Worm (Caenorhabditis elegans) whole organism, young adult: ENCODE results near the gene fubl-2.

Experiments used
- B0035.1 ChIP-seq: sonication (generic microtip); optimal IDR thresholded peaks from 2 replicates; lab custom pipeline; 2016; ENCODE audit warnings: missing genetic modification characterization, mild to moderate bottlenecking, missing compliant biosample characterization, missing genotype, missing genetic modification reagents
- C17E4.6 ChIP-seq: fragments of 200-800 bp; sonication (Bioruptor generic); IDR thresholded peaks from 2 replicates; pipeline ENCODE4 v1.3.6; 2022; ENCODE audit warnings: missing genetic modification reagents, missing genetic modification characterization, missing compliant biosample characterization
- F33H1.4 ChIP-seq: fragments of 200-800 bp; sonication (Bioruptor generic); IDR thresholded peaks from 2 replicates; pipeline ENCODE4 v1.3.6; 2022; ENCODE audit warnings: missing genetic modification reagents, missing genetic modification characterization, missing compliant biosample characterization
- F52B5.7 ChIP-seq: sonication (generic microtip); optimal IDR thresholded peaks from 2 replicates; lab custom pipeline; 2016; ENCODE audit warnings: mild to moderate bottlenecking, missing genetic modification characterization, missing compliant biosample characterization
- F57C9.4 ChIP-seq: sonication (generic microtip); optimal IDR thresholded peaks from 2 replicates; lab custom pipeline; 2017; ENCODE audit warnings: mild to moderate bottlenecking, missing genetic modification characterization, missing compliant biosample characterization
- T26A5.8 ChIP-seq: sonication (generic microtip); optimal IDR thresholded peaks from 2 replicates; lab custom pipeline; 2016; ENCODE audit warnings: missing genetic modification characterization, missing compliant biosample characterization
- Y53F4B.3 ChIP-seq: fragments of 200-800 bp; sonication (Bioruptor generic); IDR thresholded peaks from 2 replicates; pipeline ENCODE4 v1.3.6; 2022; ENCODE audit warnings: missing genetic modification reagents, missing genetic modification characterization, missing compliant biosample characterization
- Y95B8A.8 ChIP-seq: fragments of 200-800 bp; sonication (Bioruptor generic); IDR thresholded peaks from 2 replicates; pipeline ENCODE4 v1.3.6; 2022; ENCODE audit warnings: missing genetic modification reagents, missing genetic modification characterization, missing compliant biosample characterization
- akir-1 ChIP-seq: fragments of 200-800 bp; sonication (Bioruptor generic); optimal IDR thresholded peaks from 2 replicates; lab custom pipeline; 2018; ENCODE audit warnings: mild to moderate bottlenecking, missing genetic modification characterization, moderate library complexity, missing compliant biosample characterization
- aptf-2 ChIP-seq: fragments of 200-800 bp; sonication (Bioruptor generic); conservative IDR thresholded peaks from 2 replicates; pipeline ENCODE4 v1.3.6; 2022; ENCODE audit warnings: missing genetic modification reagents, missing genetic modification characterization, missing compliant biosample characterization
- aptf-3 ChIP-seq: fragments of 200-800 bp; sonication (Bioruptor generic); IDR thresholded peaks from 2 replicates; pipeline ENCODE4 v1.3.6; 2022; ENCODE audit warnings: missing genetic modification characterization, missing compliant biosample characterization
- athp-1 ChIP-seq: sonication (generic microtip); optimal IDR thresholded peaks from 2 replicates; lab custom pipeline; 2017; ENCODE audit warnings: mild to moderate bottlenecking, missing genetic modification characterization, missing compliant biosample characterization
- attf-3 ChIP-seq: fragments of 200-800 bp; sonication (Bioruptor generic); conservative IDR thresholded peaks from 2 replicates; pipeline ENCODE4 v1.3.6; 2022; ENCODE audit warnings: missing genetic modification reagents, missing genetic modification characterization, missing compliant biosample characterization
- attf-6 ChIP-seq: fragments of 200-800 bp; sonication (Bioruptor generic); IDR thresholded peaks from 2 replicates; pipeline ENCODE4 v1.3.6; 2022; ENCODE audit warnings: missing genetic modification reagents, missing genetic modification characterization, missing compliant biosample characterization
- ccch-3 ChIP-seq: fragments of 200-800 bp; sonication (Bioruptor generic); optimal IDR thresholded peaks from 2 replicates; lab custom pipeline; 2018; ENCODE audit warnings: mild to moderate bottlenecking, missing genetic modification characterization, missing compliant biosample characterization
- cebp-1 ChIP-seq, 2 experiments: fragments of 200-800 bp in 1 of 2; sonication (Bioruptor generic) in 1 of 2; sonication (generic microtip) in 1 of 2; IDR thresholded peaks in 1 of 2; optimal IDR thresholded peaks in 1 of 2; 2 replicates each; pipeline versions ENCODE4 v1.3.6 to Lab custom; 2017 to 2022; ENCODE audit warnings: missing compliant biosample characterization in 2 of 2, missing genetic modification characterization in 2 of 2, mild to moderate bottlenecking in 1 of 2, missing genetic modification reagents in 1 of 2, moderate library complexity in 1 of 2
- ceh-40 ChIP-seq: fragments of 200-800 bp; sonication (Bioruptor generic); IDR thresholded peaks from 2 replicates; pipeline ENCODE4 v1.3.6; 2022; ENCODE audit warnings: missing genetic modification characterization, missing compliant biosample characterization
- ceh-58 ChIP-seq: fragments of 200-800 bp; sonication (Bioruptor generic); IDR thresholded peaks from 2 replicates; pipeline ENCODE4 v1.3.6; 2022; ENCODE audit warnings: missing genetic modification characterization, missing compliant biosample characterization
- ceh-91 ChIP-seq: fragments of 200-800 bp; sonication (Bioruptor generic); IDR thresholded peaks from 2 replicates; pipeline ENCODE4 v1.3.6; 2022; ENCODE audit warnings: missing genetic modification reagents, missing genetic modification characterization, missing compliant biosample characterization
- chd-7 ChIP-seq: sonication (generic microtip); optimal IDR thresholded peaks from 2 replicates; lab custom pipeline; 2016; ENCODE audit warnings: mild to moderate bottlenecking, missing genetic modification characterization, moderate library complexity, missing compliant biosample characterization
- dox-1 ChIP-seq: fragments of 200-800 bp; sonication (Bioruptor generic); IDR thresholded peaks from 2 replicates; pipeline ENCODE4 v1.3.6; 2022; ENCODE audit warnings: missing genetic modification reagents, missing genetic modification characterization, missing compliant biosample characterization
- dpl-1 ChIP-seq: fragments of 150-350 bp; optimal IDR thresholded peaks from 2 replicates; lab custom pipeline; 2014; ENCODE audit warnings: missing biosample characterization, missing genetic modification reagents, missing genetic modification characterization
- efl-1 ChIP-seq: fragments of 150-350 bp; optimal IDR thresholded peaks from 2 replicates; lab custom pipeline; 2014; ENCODE audit warnings: missing biosample characterization, missing genetic modification reagents, missing genetic modification characterization
- egl-18 ChIP-seq: fragments of 200-800 bp; sonication (Bioruptor generic); IDR thresholded peaks from 2 replicates; pipeline ENCODE4 v1.3.6; 2022; ENCODE audit warnings: missing genetic modification reagents, missing genetic modification characterization, missing compliant biosample characterization
- egl-44 ChIP-seq: fragments of 200-800 bp; sonication (Bioruptor generic); IDR thresholded peaks from 2 replicates; pipeline ENCODE4 v1.3.6; 2022; ENCODE audit warnings: missing genetic modification reagents, missing genetic modification characterization, missing compliant biosample characterization
- ekl-4 ChIP-seq: fragments of 200-800 bp; sonication (Bioruptor generic); IDR thresholded peaks from 2 replicates; pipeline ENCODE4 v1.3.6; 2022; ENCODE audit warnings: missing genetic modification reagents, missing genetic modification characterization, missing compliant biosample characterization
- him-1 ChIP-seq: sonication (generic microtip); optimal IDR thresholded peaks from 2 replicates; lab custom pipeline; 2016; ENCODE audit warnings: missing genotype, missing genetic modification reagents, missing genetic modification characterization, missing compliant biosample characterization
- hlh-26 ChIP-seq: fragments of 200-800 bp; sonication (Bioruptor generic); conservative IDR thresholded peaks from 2 replicates; pipeline ENCODE4 v1.3.6; 2022; ENCODE audit warnings: missing genetic modification reagents, missing genetic modification characterization, missing compliant biosample characterization
- hmg-20 ChIP-seq: fragments of 200-800 bp; sonication (Bioruptor generic); IDR thresholded peaks from 2 replicates; pipeline ENCODE4 v1.3.6; 2022; ENCODE audit warnings: missing genetic modification reagents, missing genetic modification characterization, missing compliant biosample characterization
- hrde-1 ChIP-seq: sonication (generic microtip); optimal IDR thresholded peaks from 2 replicates; lab custom pipeline; 2016; ENCODE audit warnings: missing genetic modification characterization, mild to moderate bottlenecking, missing compliant biosample characterization, moderate library complexity, missing genotype, missing genetic modification reagents, borderline replicate concordance
- lin-35 ChIP-seq, 3 experiments: fragments of 150-350 bp in 2 of 3; sonication (generic microtip) in 1 of 3; optimal IDR thresholded peaks; 2 replicates each; lab custom pipeline; 2014 to 2018; ENCODE audit warnings: missing biosample characterization in 3 of 3, missing genetic modification characterization in 3 of 3, missing genetic modification reagents in 3 of 3
- lin-40 ChIP-seq: sonication (generic microtip); optimal IDR thresholded peaks from 2 replicates; lab custom pipeline; 2016; ENCODE audit warnings: missing genetic modification characterization, mild to moderate bottlenecking, missing compliant biosample characterization, missing genotype, missing genetic modification reagents
- lin-54 ChIP-seq: fragments of 200-800 bp; sonication (Bioruptor generic); optimal IDR thresholded peaks from 2 replicates; lab custom pipeline; 2018; ENCODE audit warnings: mild to moderate bottlenecking, missing genetic modification characterization, missing compliant biosample characterization
- lsl-1 ChIP-seq: fragments of 200-800 bp; sonication (Bioruptor generic); optimal IDR thresholded peaks from 2 replicates; lab custom pipeline; 2018; ENCODE audit warnings: mild to moderate bottlenecking, missing genetic modification characterization, moderate library complexity, missing compliant biosample characterization
- lsy-27 ChIP-seq: sonication (generic microtip); optimal IDR thresholded peaks from 2 replicates; lab custom pipeline; 2017; ENCODE audit warnings: missing genetic modification characterization, mild to moderate bottlenecking, missing compliant biosample characterization, antibody characterized with exemption, missing genotype, borderline replicate concordance; ENCODE audit not compliant: insufficient read depth
- madf-3 ChIP-seq: fragments of 200-800 bp; sonication (Bioruptor generic); IDR thresholded peaks from 2 replicates; pipeline ENCODE4 v1.3.6; 2022; ENCODE audit warnings: missing genetic modification reagents, missing genetic modification characterization, missing compliant biosample characterization
- madf-6 ChIP-seq: fragments of 200-800 bp; sonication (Bioruptor generic); IDR thresholded peaks from 2 replicates; pipeline ENCODE4 v1.3.6; 2022; ENCODE audit warnings: missing genetic modification reagents, missing genetic modification characterization, missing compliant biosample characterization
- mcd-1 ChIP-seq: fragments of 200-800 bp; sonication (Bioruptor generic); IDR thresholded peaks from 2 replicates; pipeline ENCODE4 v1.3.6; 2022; ENCODE audit warnings: missing genetic modification reagents, missing genetic modification characterization, missing compliant biosample characterization
- mes-4 ChIP-seq: sonication (generic microtip); optimal IDR thresholded peaks from 2 replicates; lab custom pipeline; 2016; ENCODE audit warnings: missing genotype, missing genetic modification characterization, missing compliant biosample characterization
- nfyb-1 ChIP-seq: fragments of 200-800 bp; sonication (Bioruptor generic); IDR thresholded peaks from 2 replicates; pipeline ENCODE4 v1.3.6; 2022; ENCODE audit warnings: missing genetic modification reagents, missing genetic modification characterization, missing compliant biosample characterization
- nhr-179 ChIP-seq: sonication (generic microtip); optimal IDR thresholded peaks from 2 replicates; lab custom pipeline; 2016; ENCODE audit warnings: mild to moderate bottlenecking, missing genetic modification characterization, missing compliant biosample characterization
- pbrm-1 ChIP-seq: fragments of 200-800 bp; sonication (Bioruptor generic); IDR thresholded peaks from 2 replicates; pipeline ENCODE4 v1.3.6; 2022; ENCODE audit warnings: missing genetic modification reagents, missing genetic modification characterization, missing compliant biosample characterization
- repo-1 ChIP-seq: sonication (generic microtip); optimal IDR thresholded peaks from 2 replicates; lab custom pipeline; 2017; ENCODE audit warnings: mild to moderate bottlenecking, missing genetic modification characterization, missing compliant biosample characterization
- rpc-1 ChIP-seq, 2 experiments: fragments of 150-350 bp in 1 of 2; sonication (generic microtip) in 1 of 2; optimal IDR thresholded peaks; 2 replicates each; lab custom pipeline; 2014 to 2018; ENCODE audit warnings: missing biosample characterization in 1 of 2, missing genetic modification characterization in 1 of 2, missing genetic modification reagents in 1 of 2, missing genotype in 1 of 2
- snpc-3.4 ChIP-seq: sonication (generic microtip); optimal IDR thresholded peaks from 2 replicates; lab custom pipeline; 2017; ENCODE audit warnings: missing genetic modification characterization, mild to moderate bottlenecking, missing compliant biosample characterization, antibody characterized with exemption, moderate library complexity, missing genotype, missing genetic modification reagents
- tlf-1 ChIP-seq: fragments of 200-800 bp; sonication (Bioruptor generic); optimal IDR thresholded peaks from 2 replicates; lab custom pipeline; 2018; ENCODE audit warnings: mild to moderate bottlenecking, missing genetic modification characterization, missing compliant biosample characterization
- ztf-28 ChIP-seq: fragments of 200-800 bp; sonication (Bioruptor generic); IDR thresholded peaks from 2 replicates; pipeline ENCODE4 v1.3.6; 2022; ENCODE audit warnings: missing genetic modification reagents, missing genetic modification characterization, missing compliant biosample characterization
- ztf-3 ChIP-seq: fragments of 200-800 bp; sonication (Bioruptor generic); optimal IDR thresholded peaks from 2 replicates; lab custom pipeline; 2018; ENCODE audit warnings: mild to moderate bottlenecking, missing genetic modification characterization, missing compliant biosample characterization

Gene fubl-2

DNA sequence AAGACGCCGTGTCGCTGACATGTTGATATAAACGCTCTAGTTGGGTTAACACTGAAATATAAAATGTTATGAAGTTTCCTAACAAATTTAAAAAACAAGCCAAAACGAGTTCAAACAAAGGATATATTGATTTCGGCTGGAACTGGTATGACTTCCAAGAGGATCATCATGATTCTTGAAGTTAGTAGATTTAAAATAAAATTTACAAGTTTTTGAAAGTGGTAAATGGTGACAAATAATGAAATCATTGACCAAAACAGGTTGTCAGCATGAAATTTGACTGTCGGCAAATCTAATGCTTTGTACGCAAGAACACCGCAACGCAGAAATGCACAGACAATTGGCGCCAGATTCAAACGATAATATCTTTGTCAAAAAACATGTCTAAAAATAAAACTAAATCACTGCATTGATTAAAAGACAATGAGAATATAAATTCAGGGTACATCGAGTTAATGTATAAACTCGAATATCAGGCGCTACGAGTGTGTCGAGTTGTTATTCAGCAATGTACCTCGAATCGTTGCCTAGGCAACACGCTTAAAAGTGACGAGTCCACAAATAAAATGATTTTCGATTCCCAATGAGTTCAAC lies 18.9 kb downstream of the fubl-2 start, which contains the start of the genes ubc-18 and R01H2.8:
ubc-18 (minus strand) TSS at position 51 of the 594 bp plus-strand sequence.
R01H2.8 (plus strand) TSS at position 544 of the 594 bp plus-strand sequence.
- TF ChIP-seq nhr-179 (tag; lab: Kevin White, UChicago) (no peak), snpc-3.4 (no peak), tlf-1 (no peak), dpl-1 (GFP tag; lab: Kevin White, UChicago) (peak; percentile 71), attf-6 (GFP tag; lab: Robert Waterston, UW) (no peak), ceh-91 (GFP tag; lab: Robert Waterston, UW) (peak; percentile 48; the same call in 1 of the 2 replicates), ccch-3 (GFP tag; lab: Kevin White, UChicago) (no peak), madf-6 (GFP tag; lab: Robert Waterston, UW) (peak; percentile 56), athp-1 (tag; lab: Kevin White, UChicago) (no peak), ekl-4 (GFP tag; lab: Robert Waterston, UW) (no peak), ztf-28 (GFP tag; lab: Robert Waterston, UW) (no peak), T26A5.8 (no peak), hlh-26 (GFP tag; lab: Robert Waterston, UW) (no peak), attf-3 (GFP tag; lab: Robert Waterston, UW) (no peak), repo-1 (tag; lab: Kevin White, UChicago) (no peak), hrde-1 (no peak), nfyb-1 (GFP tag; lab: Robert Waterston, UW) (no peak), C17E4.6 (GFP tag; lab: Robert Waterston, UW) (no peak), efl-1 (GFP tag; lab: Kevin White, UChicago) (peak; percentile 78), ceh-40 (GFP tag; lab: Robert Waterston, UW) (no peak), cebp-1 (GFP tag; IDR thresholded peaks at IDR 0.05; lab: Robert Waterston, UW) (no peak), cebp-1 (tag; optimal IDR thresholded peaks at IDR 0.05; lab: Kevin White, UChicago) (no peak), ceh-58 (GFP tag; lab: Robert Waterston, UW) (no peak), F33H1.4 (peak; percentile 30; the same call in 1 of the 2 replicates), egl-18 (no peak), mcd-1 (GFP tag; lab: Robert Waterston, UW) (peak; percentile 39; the same call in 1 of the 2 replicates), aptf-3 (no peak), him-1 (no peak), egl-44 (GFP tag; lab: Robert Waterston, UW) (no peak), pbrm-1 (GFP tag; lab: Robert Waterston, UW) (no peak), lin-35 (GFP tag; optimal IDR thresholded peaks at IDR 0.05; lab: Kevin White, UChicago) (peak in 1 of 3 experiments; percentile 63), akir-1 (GFP tag; lab: Kevin White, UChicago) (no peak), dox-1 (no peak), mes-4 (tag; lab: Kevin White, UChicago) (no peak), aptf-2 (GFP tag; lab: Robert Waterston, UW) (no peak), lsl-1 (GFP tag; lab: Kevin White, UChicago) (peak; percentile 18), B0035.1 (no peak), rpc-1 (optimal IDR thresholded peaks at IDR 0.05; lab: Kevin White, UChicago) (no peak), rpc-1 (tag; optimal IDR thresholded peaks at IDR 0.05; lab: Kevin White, UChicago) (no peak), Y95B8A.8 (GFP tag; lab: Robert Waterston, UW) (no peak), chd-7 (tag; lab: Kevin White, UChicago) (no peak), ztf-3 (GFP tag; lab: Kevin White, UChicago) (no peak), lsy-27 (tag; lab: Kevin White, UChicago) (no peak), F52B5.7 (tag; lab: Kevin White, UChicago) (no peak), madf-3 (GFP tag; lab: Robert Waterston, UW) (no peak), lin-54 (GFP tag; lab: Kevin White, UChicago) (peak; percentile 82), Y53F4B.3 (GFP tag; lab: Robert Waterston, UW) (no peak), F57C9.4 (tag; lab: Kevin White, UChicago) (no peak), hmg-20 (no peak), lin-40 (tag; lab: Kevin White, UChicago) (no peak)
